Fruit fly (Drosophila melanogaster) whole organism, wandering third instar larva: ENCODE results near the gene CG32847.

Source experiments
- CG32264 ChIP-seq: fragments of 200-800 bp; sonication (Bioruptor generic); optimal IDR thresholded peaks from 2 replicates; lab custom pipeline; 2016; ENCODE audit warnings: missing biosample characterization, missing genetic modification characterization
- CG9705 ChIP-seq: fragments of 200-800 bp; sonication (Bioruptor generic); optimal IDR thresholded peaks from 2 replicates; lab custom pipeline; 2018; ENCODE audit warnings: missing biosample characterization, mild to moderate bottlenecking, missing genetic modification characterization
- CrebA ChIP-seq: fragments of 200-800 bp; sonication (Bioruptor generic); optimal IDR thresholded peaks from 2 replicates; lab custom pipeline; 2016; ENCODE audit warnings: missing biosample characterization, mild to moderate bottlenecking, missing genetic modification characterization, borderline replicate concordance
- Dif ChIP-seq: fragments of 200-275, 200-300 bp; sonication (Bioruptor generic); optimal IDR thresholded peaks from 2 replicates; lab custom pipeline; 2018; ENCODE audit warnings: missing biosample characterization, missing genetic modification characterization; ENCODE audit not compliant: partially characterized antibody
- HLH106 ChIP-seq: fragments of 200-800 bp; optimal IDR thresholded peaks from 3 replicates; lab custom pipeline; 2019; ENCODE audit warnings: missing biosample characterization, mild to moderate bottlenecking, missing genetic modification characterization, moderate library complexity
- Hnf4 ChIP-seq: fragments of 200-800 bp; sonication (Bioruptor generic); optimal IDR thresholded peaks from 2 replicates; lab custom pipeline; 2016; ENCODE audit warnings: missing biosample characterization, mild to moderate bottlenecking, missing genetic modification characterization
- Hr78 ChIP-seq: fragments of >200 bp; optimal IDR thresholded peaks from 2 replicates; lab custom pipeline; 2017; ENCODE audit warnings: missing biosample characterization, missing genetic modification characterization
- Hr83 ChIP-seq: fragments of 200-300 bp; sonication (Bioruptor generic); optimal IDR thresholded peaks from 2 replicates; lab custom pipeline; 2016; ENCODE audit warnings: missing biosample characterization, mild to moderate bottlenecking, missing genetic modification characterization, moderate library complexity; ENCODE audit not compliant: poor library complexity, severe bottlenecking
- Jra ChIP-seq: sonication (Bioruptor generic); optimal IDR thresholded peaks from 2 replicates; lab custom pipeline; 2016; ENCODE audit warnings: missing biosample characterization, missing genetic modification characterization
- Mio ChIP-seq: sonication (Bioruptor generic); optimal IDR thresholded peaks from 2 replicates; lab custom pipeline; 2016; ENCODE audit warnings: missing biosample characterization, missing genetic modification characterization
- Myc ChIP-seq: fragments of >200 bp; optimal IDR thresholded peaks from 2 replicates; lab custom pipeline; 2017
- N ChIP-seq: fragments of >200 bp; optimal IDR thresholded peaks from 2 replicates; lab custom pipeline; 2018; ENCODE audit warnings: missing biosample characterization, missing external identifiers, missing genetic modification characterization
- OdsH ChIP-seq: fragments of 200-800 bp; sonication (Bioruptor generic); optimal IDR thresholded peaks from 2 replicates; lab custom pipeline; 2016; ENCODE audit warnings: missing biosample characterization, mild to moderate bottlenecking, missing genetic modification characterization
- Rel ChIP-seq, 2 experiments: fragments of 200-800 bp; sonication (Bioruptor generic) in 1 of 2; optimal IDR thresholded peaks; 2 replicates in 1 of 2; 3 replicates in 1 of 2; lab custom pipeline; 2016 to 2019; ENCODE audit warnings: mild to moderate bottlenecking in 2 of 2, missing biosample characterization in 2 of 2, missing genetic modification characterization in 2 of 2, moderate library complexity in 1 of 2
- Sp1 ChIP-seq: fragments of 200-800 bp; sonication (Bioruptor generic); optimal IDR thresholded peaks from 3 replicates; lab custom pipeline; 2019; ENCODE audit warnings: missing biosample characterization, mild to moderate bottlenecking, missing genetic modification characterization, moderate library complexity
- Vsx2 ChIP-seq: fragments of 200-300, 225-300 bp; sonication (Bioruptor generic); optimal IDR thresholded peaks from 2 replicates; lab custom pipeline; 2018; ENCODE audit warnings: missing biosample characterization, missing genetic modification characterization; ENCODE audit not compliant: partially characterized antibody
- br ChIP-seq: fragments of 200-800 bp; sonication (Bioruptor generic); optimal IDR thresholded peaks from 2 replicates; lab custom pipeline; 2016; ENCODE audit warnings: missing biosample characterization, missing genetic modification characterization
- brk ChIP-seq: fragments of 200-800 bp; sonication (Bioruptor generic); optimal IDR thresholded peaks from 2 replicates; lab custom pipeline; 2016; ENCODE audit warnings: missing biosample characterization, mild to moderate bottlenecking, missing genetic modification characterization
- dl ChIP-seq, 2 experiments: fragments of 175-275, 200-275 bp in 1 of 2; fragments of 200-275 bp in 1 of 2; sonication (Bioruptor generic); optimal IDR thresholded peaks; lab custom pipeline; 2018; ENCODE audit warnings: mild to moderate bottlenecking in 2 of 2, missing biosample characterization in 2 of 2, missing genetic modification characterization in 2 of 2, moderate library complexity in 2 of 2; ENCODE audit not compliant: partially characterized antibody in 2 of 2, insufficient read depth in 1 of 2
- dmrt93B ChIP-seq: fragments of 200-800 bp; sonication (Bioruptor generic); optimal IDR thresholded peaks from 2 replicates; lab custom pipeline; 2018; ENCODE audit warnings: missing biosample characterization, mild to moderate bottlenecking, missing genetic modification characterization
- dsf ChIP-seq: sonication (Bioruptor generic); optimal IDR thresholded peaks from 2 replicates; lab custom pipeline; 2016; ENCODE audit warnings: missing biosample characterization, missing genetic modification characterization, borderline replicate concordance
- ey ChIP-seq: fragments of 200-800 bp; sonication (Bioruptor generic); optimal IDR thresholded peaks from 2 replicates; lab custom pipeline; 2016; ENCODE audit warnings: missing biosample characterization, missing genetic modification characterization
- foxo ChIP-seq, 2 experiments: fragments of 200-800 bp; sonication (Bioruptor generic); optimal IDR thresholded peaks; 2 replicates in 1 of 2; 3 replicates in 1 of 2; lab custom pipeline; 2016 to 2017; ENCODE audit warnings: missing biosample characterization in 2 of 2, missing genetic modification characterization in 2 of 2
- fru ChIP-seq: fragments of 200-800 bp; sonication (Bioruptor generic); optimal IDR thresholded peaks from 3 replicates; lab custom pipeline; 2016; ENCODE audit warnings: missing biosample characterization, mild to moderate bottlenecking, missing genetic modification characterization
- h ChIP-seq: fragments of 200-800 bp; sonication (Bioruptor generic); optimal IDR thresholded peaks from 3 replicates; lab custom pipeline; 2016; ENCODE audit warnings: missing biosample characterization, mild to moderate bottlenecking, missing genetic modification characterization
- jim ChIP-seq: fragments of 175-275, 200-325 bp; sonication (Bioruptor generic); optimal IDR thresholded peaks from 2 replicates; lab custom pipeline; 2016; ENCODE audit warnings: missing biosample characterization, mild to moderate bottlenecking, missing genetic modification characterization
- lola ChIP-seq: fragments of >200 bp; optimal IDR thresholded peaks from 2 replicates; lab custom pipeline; 2017; ENCODE audit warnings: missing biosample characterization, missing genetic modification characterization
- psq ChIP-seq: fragments of 200-800 bp; sonication (Bioruptor generic); optimal IDR thresholded peaks from 3 replicates; lab custom pipeline; 2017; ENCODE audit warnings: missing biosample characterization, mild to moderate bottlenecking, missing genetic modification characterization, moderate library complexity
- rgr ChIP-seq: fragments of 200-800 bp; sonication (Bioruptor generic); optimal IDR thresholded peaks from 3 replicates; lab custom pipeline; 2016; ENCODE audit warnings: missing biosample characterization, mild to moderate bottlenecking, missing genetic modification characterization
- sage ChIP-seq: fragments of 200-800 bp; sonication (Bioruptor generic); optimal IDR thresholded peaks from 2 replicates; lab custom pipeline; 2016; ENCODE audit warnings: missing biosample characterization, mild to moderate bottlenecking, missing genetic modification characterization
- sv ChIP-seq: fragments of 200-800 bp; sonication (Bioruptor generic); optimal IDR thresholded peaks from 3 replicates; lab custom pipeline; 2016; ENCODE audit warnings: missing biosample characterization, missing genetic modification characterization
- tai ChIP-seq: sonication (Bioruptor generic); optimal IDR thresholded peaks from 2 replicates; lab custom pipeline; 2016; ENCODE audit warnings: missing biosample characterization, missing genetic modification characterization
- usp ChIP-seq: fragments of >200 bp; optimal IDR thresholded peaks from 2 replicates; lab custom pipeline; 2017; ENCODE audit warnings: missing biosample characterization, missing genetic modification characterization
- woc ChIP-seq: sonication (Bioruptor generic); optimal IDR thresholded peaks from 2 replicates; lab custom pipeline; 2016; ENCODE audit warnings: missing biosample characterization, mild to moderate bottlenecking, missing genetic modification characterization

CG32847 gene

DNA sequence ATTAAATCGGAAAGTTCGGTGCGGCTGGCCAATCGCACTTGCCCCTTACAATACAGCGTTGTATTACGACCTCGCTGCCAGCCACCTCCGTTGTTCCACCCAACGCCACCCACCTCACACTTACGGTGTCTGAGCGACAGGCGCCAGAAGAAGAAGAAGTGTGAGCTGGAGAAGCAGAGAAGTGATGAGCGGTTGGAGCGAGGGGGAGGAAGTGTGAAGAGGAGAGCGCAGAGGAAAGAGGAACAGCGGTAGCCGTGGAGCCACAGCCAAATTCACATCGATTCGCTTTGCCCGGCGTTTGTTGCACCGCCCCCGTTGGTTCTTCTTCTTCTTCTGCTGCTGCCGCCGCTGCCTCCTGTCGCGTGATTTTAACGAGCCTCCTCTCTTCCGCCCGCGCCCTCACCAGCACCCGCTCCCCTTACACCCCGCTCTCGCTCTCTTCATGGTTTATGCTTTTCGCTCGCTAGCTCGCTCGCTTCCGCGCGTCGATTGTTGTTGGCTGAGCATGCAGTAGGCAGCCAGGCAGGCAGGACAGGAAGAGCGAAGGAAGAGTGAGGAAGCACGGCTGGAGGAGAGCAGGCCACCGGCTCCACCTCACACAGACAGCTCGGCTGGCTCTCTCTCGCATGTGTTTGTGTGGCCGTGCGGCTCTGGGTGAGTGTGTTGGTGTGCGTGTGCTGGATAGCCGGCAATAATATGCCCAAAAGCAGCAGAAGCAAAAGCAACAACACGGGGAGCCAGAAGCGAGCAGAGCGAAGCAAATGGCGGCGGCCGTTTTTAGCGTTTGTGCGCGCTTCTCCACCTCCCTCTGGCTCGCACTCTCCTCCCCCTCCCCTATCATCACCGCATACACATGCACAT is 17.2 kb upstream of the CG32847 start:
- peak; percentile 95 for TF ChIP-seq psq (GFP tag; lab: Kevin White, UChicago)
- no peak for TF ChIP-seq sv
- peak; percentile 55 for TF ChIP-seq Rel (GFP tag; optimal IDR thresholded peaks at IDR 0.05; lab: Kevin White, UChicago)
- TF ChIP-seq Rel (tag; optimal IDR thresholded peaks at IDR 0.05; lab: Kevin White, UChicago): no peak
- TF ChIP-seq dl (GFP tag; optimal IDR thresholded peaks at IDR 0.05; lab: Kevin White, UChicago; ENCODE audit: insufficient read depth in 1 of 2, partially characterized antibody in 2 of 2): peak in 1 of 2 experiments; percentile 72
- no peak for TF ChIP-seq dsf (GFP tag; lab: Kevin White, UChicago)
- TF ChIP-seq Vsx2 (GFP tag; lab: Kevin White, UChicago): no peak
- peak; percentile 52 for TF ChIP-seq brk (GFP tag; lab: Kevin White, UChicago)
- peak; percentile 57 for TF ChIP-seq h
- TF ChIP-seq usp (GFP tag; lab: Kevin White, UChicago): no peak
- peak; percentile 21 for TF ChIP-seq Jra (GFP tag; lab: Kevin White, UChicago)
- TF ChIP-seq HLH106 (tag; lab: Kevin White, UChicago): peak; percentile 53
- TF ChIP-seq Hr83 (GFP tag; lab: Kevin White, UChicago): no peak
- TF ChIP-seq Myc: no peak
- peak; percentile 0 for TF ChIP-seq Hr78 (GFP tag; lab: Kevin White, UChicago)
- peak; percentile 34 for TF ChIP-seq fru
- TF ChIP-seq Sp1 (GFP tag; lab: Kevin White, UChicago): peak; percentile 3
- peak; percentile 37 for TF ChIP-seq Dif (GFP tag; lab: Kevin White, UChicago)
- TF ChIP-seq N (GFP tag; lab: Kevin White, UChicago): peak; percentile 22
- TF ChIP-seq, all 38 proteins: peak for 12

- TF ChIP-seq Rel (GFP tag; optimal IDR thresholded peaks at IDR 0.05; lab: Kevin White, UChicago) (no peak), Rel (tag; optimal IDR thresholded peaks at IDR 0.05; lab: Kevin White, UChicago) (no peak), psq (GFP tag; lab: Kevin White, UChicago) (peak; percentile 76), Hr78 (GFP tag; lab: Kevin White, UChicago) (no peak), rgr (GFP tag; lab: Kevin White, UChicago) (peak; percentile 87), Mio (GFP tag; lab: Kevin White, UChicago) (peak; percentile 34), CrebA (GFP tag; lab: Kevin White, UChicago) (no peak), tai (GFP tag; lab: Kevin White, UChicago) (peak; percentile 86), jim (GFP tag; lab: Kevin White, UChicago) (no peak), Hnf4 (GFP tag; lab: Kevin White, UChicago) (peak; percentile 73), ey (peak; percentile 94), Myc (no peak), usp (GFP tag; lab: Kevin White, UChicago) (no peak), dl (GFP tag; optimal IDR thresholded peaks at IDR 0.05; lab: Kevin White, UChicago; ENCODE audit: insufficient read depth in 1 of 2, partially characterized antibody in 2 of 2) (peak in 1 of 2 experiments; percentile 10), foxo (GFP tag; optimal IDR thresholded peaks at IDR 0.05; lab: Kevin White, UChicago) (peak; percentile 26 to 91), Hr83 (GFP tag; lab: Kevin White, UChicago) (peak; percentile 54), Dif (GFP tag; lab: Kevin White, UChicago) (peak; percentile 37), sage (GFP tag; lab: Kevin White, UChicago) (peak; percentile 78), OdsH (GFP tag; lab: Kevin White, UChicago) (peak; percentile 88), fru (peak; percentile 95), sv (no peak), dmrt93B (peak; percentile 78), CG32264 (GFP tag; lab: Kevin White, UChicago) (peak; percentile 88), dsf (GFP tag; lab: Kevin White, UChicago) (peak; percentile 54), lola (GFP tag; lab: Kevin White, UChicago) (no peak), Sp1 (GFP tag; lab: Kevin White, UChicago) (peak; percentile 88), Vsx2 (GFP tag; lab: Kevin White, UChicago) (no peak), woc (peak; percentile 98), brk (GFP tag; lab: Kevin White, UChicago) (peak; percentile 88), Jra (GFP tag; lab: Kevin White, UChicago) (peak; percentile 71), br (GFP tag; lab: Kevin White, UChicago) (peak; percentile 93), h (peak; percentile 91), CG9705 (GFP tag; lab: Kevin White, UChicago) (peak; percentile 75), HLH106 (tag; lab: Kevin White, UChicago) (peak; percentile 91)
Measured at dm6 chr3L:15104849-15105555, 16.4 kb upstream of the CG32847 start.
